Worm (Caenorhabditis elegans): ENCODE data around the gene pph-6.
A peak's percentile ranks its signal among the peaks of the same experiment; 100 is the strongest.

ce11 chrIII:3505051-3505548, 43.6 kb downstream of the pph-6 start, which contains the start of gene lias-1:
- TF ChIP-seq lin-13 (tag; optimal IDR thresholded peaks at IDR 0.05) (peak; percentile 86), nhr-28 (tag; optimal IDR thresholded peaks at IDR 0.05) (no peak), snpc-4 (tag; optimal IDR thresholded peaks at IDR 0.05) (no peak), mep-1 (tag; optimal IDR thresholded peaks at IDR 0.05) (peak; percentile 92), nhr-2 (tag; optimal IDR thresholded peaks at IDR 0.05) (no peak), unc-62 (GFP tag; optimal IDR thresholded peaks at IDR 0.05) (no peak), nhr-12 (tag; optimal IDR thresholded peaks at IDR 0.05) (no peak), pha-4 (tag; optimal IDR thresholded peaks at IDR 0.05) (peak; percentile 87), lin-32 (GFP tag; optimal IDR thresholded peaks at IDR 0.05) (no peak)

Data from whole organism, mixed stage, embryonic.